Fruit fly (Drosophila melanogaster) whole organism, embryonic: ENCODE data around the gene CG4467.

Experiments
- Adf1 ChIP-seq: fragments of 200-800 bp; sonication (Bioruptor generic); IDR thresholded peaks from 2 replicates; pipeline ENCODE4 v1.3.6; 2022; ENCODE audit warnings: missing biosample characterization, missing genetic modification characterization
- Bteb2 ChIP-seq: fragments of 200-800 bp; sonication (Bioruptor generic); optimal IDR thresholded peaks from 2 replicates; lab custom pipeline; 2016; ENCODE audit warnings: missing biosample characterization, missing genetic modification characterization
- CG10209 ChIP-seq: fragments of 200-800 bp; sonication (Bioruptor generic); optimal IDR thresholded peaks from 3 replicates; lab custom pipeline; 2017; ENCODE audit warnings: missing biosample characterization, mild to moderate bottlenecking, missing genetic modification characterization, missing genetic modification reagents
- CG10321 ChIP-seq: fragments of 200-800 bp; sonication (Bioruptor generic); IDR thresholded peaks from 2 replicates; pipeline ENCODE4 v1.3.6; 2022; ENCODE audit warnings: missing biosample characterization, missing genetic modification characterization
- CG10431 ChIP-seq: fragments of 200-800 bp; sonication (Bioruptor generic); optimal IDR thresholded peaks from 3 replicates; lab custom pipeline; 2018; ENCODE audit warnings: missing biosample characterization, mild to moderate bottlenecking, missing genetic modification characterization
- CG11456 ChIP-seq: fragments of 200-800 bp; sonication (Bioruptor generic); IDR thresholded peaks from 3 replicates; pipeline ENCODE4 v1.3.6; 2022; ENCODE audit warnings: missing biosample characterization, missing genetic modification characterization
- CG11723 ChIP-seq: fragments of 200-800 bp; sonication (Bioruptor generic); optimal IDR thresholded peaks from 2 replicates; lab custom pipeline; 2017; ENCODE audit warnings: missing biosample characterization, mild to moderate bottlenecking, missing genetic modification characterization
- CG12659 ChIP-seq: fragments of 200-800 bp; sonication (Bioruptor generic); optimal IDR thresholded peaks from 3 replicates; lab custom pipeline; 2017; ENCODE audit warnings: mild to moderate bottlenecking, missing biosample characterization, missing genetic modification reagents, missing genetic modification characterization
- CG18262 ChIP-seq: fragments of 200-800 bp; optimal IDR thresholded peaks from 3 replicates; lab custom pipeline; 2019; ENCODE audit warnings: missing biosample characterization, mild to moderate bottlenecking, missing genetic modification characterization, moderate library complexity
- CG30431 ChIP-seq: fragments of 200-800 bp; sonication (Bioruptor generic); optimal IDR thresholded peaks from 2 replicates; lab custom pipeline; 2017; ENCODE audit warnings: missing biosample characterization, missing genetic modification characterization
- CG3163 ChIP-seq: fragments of 200-800 bp; sonication (Bioruptor generic); optimal IDR thresholded peaks from 3 replicates; lab custom pipeline; 2016; ENCODE audit warnings: missing biosample characterization, missing genetic modification characterization
- CG32532 ChIP-seq: fragments of 200-800 bp; sonication (Bioruptor generic); IDR thresholded peaks from 2 replicates; pipeline ENCODE4 v1.3.6; 2022; ENCODE audit warnings: missing biosample characterization, missing genetic modification characterization
- CG34224 ChIP-seq: fragments of 200-800 bp; sonication (Bioruptor generic); IDR thresholded peaks from 3 replicates; pipeline ENCODE4 v1.3.6; 2022; ENCODE audit warnings: missing biosample characterization, missing genetic modification characterization; ENCODE audit not compliant: partially characterized antibody
- CG6813 ChIP-seq: fragments of 200-800 bp; sonication (Bioruptor generic); optimal IDR thresholded peaks from 2 replicates; lab custom pipeline; 2017; ENCODE audit warnings: missing biosample characterization, missing genetic modification characterization, mild to moderate bottlenecking, moderate library complexity, missing genetic modification reagents
- CG6854 ChIP-seq: fragments of 200-800 bp; sonication (Bioruptor generic); optimal IDR thresholded peaks from 3 replicates; lab custom pipeline; 2017; ENCODE audit warnings: missing biosample characterization, mild to moderate bottlenecking, missing genetic modification characterization
- CG7963 ChIP-seq: fragments of 200-800 bp; sonication (Bioruptor generic); IDR thresholded peaks from 3 replicates; pipeline ENCODE4 v1.3.6; 2022; ENCODE audit warnings: missing biosample characterization, missing genetic modification characterization; ENCODE audit not compliant: partially characterized antibody
- CG9932 ChIP-seq: fragments of 200-800 bp; sonication (Bioruptor generic); IDR thresholded peaks from 2 replicates; pipeline ENCODE4 v1.3.6; 2022; ENCODE audit warnings: missing biosample characterization, missing genetic modification characterization
- Dbx ChIP-seq: fragments of 200-800 bp; sonication (Bioruptor generic); IDR thresholded peaks from 3 replicates; pipeline ENCODE4 v1.3.6; 2022; ENCODE audit warnings: missing biosample characterization, missing genetic modification characterization
- Fer3 ChIP-seq: fragments of 200-800 bp; sonication (Bioruptor generic); optimal IDR thresholded peaks from 2 replicates; lab custom pipeline; 2018; ENCODE audit warnings: missing biosample characterization, mild to moderate bottlenecking, missing genetic modification characterization, moderate library complexity
- HLH54F ChIP-seq: fragments of 200-800 bp; sonication (Bioruptor generic); optimal IDR thresholded peaks from 3 replicates; lab custom pipeline; 2016; ENCODE audit warnings: missing biosample characterization, missing genetic modification characterization
- HLHmδ ChIP-seq: fragments of 200-800 bp; sonication (Bioruptor generic); optimal IDR thresholded peaks from 2 replicates; lab custom pipeline; 2018; ENCODE audit warnings: missing biosample characterization, mild to moderate bottlenecking, missing genetic modification characterization, moderate library complexity
- HmgZ ChIP-seq: fragments of 200-800 bp; sonication (Bioruptor generic); optimal IDR thresholded peaks from 2 replicates; lab custom pipeline; 2018; ENCODE audit warnings: missing biosample characterization, mild to moderate bottlenecking, missing genetic modification characterization
- Rfx ChIP-seq: fragments of 200-800 bp; sonication (Bioruptor generic); IDR thresholded peaks from 2 replicates; pipeline ENCODE4 v1.3.6; 2022; ENCODE audit warnings: missing biosample characterization, missing genetic modification characterization
- Sox102F ChIP-seq: fragments of 200-800 bp; sonication (Bioruptor generic); optimal IDR thresholded peaks from 2 replicates; lab custom pipeline; 2018; ENCODE audit warnings: missing biosample characterization, mild to moderate bottlenecking, missing genetic modification characterization, moderate library complexity
- Spps ChIP-seq: fragments of 200-800 bp; sonication (Bioruptor generic); optimal IDR thresholded peaks from 2 replicates; lab custom pipeline; 2018; ENCODE audit warnings: missing biosample characterization, mild to moderate bottlenecking, missing genetic modification characterization
- en ChIP-seq: fragments of 200-800 bp; sonication (Bioruptor generic); optimal IDR thresholded peaks from 2 replicates; lab custom pipeline; 2016; ENCODE audit warnings: missing biosample characterization, missing genetic modification characterization
- eve ChIP-seq, 2 experiments: fragments of >200 bp; optimal IDR thresholded peaks; 2 replicates each; lab custom pipeline; 2017; ENCODE audit warnings: missing biosample characterization in 2 of 2, missing genetic modification characterization in 2 of 2
- eyg ChIP-seq: fragments of 200-800 bp; sonication (Bioruptor generic); optimal IDR thresholded peaks from 3 replicates; lab custom pipeline; 2016; ENCODE audit warnings: missing biosample characterization, missing genetic modification characterization
- fru ChIP-seq: fragments of >200 bp; optimal IDR thresholded peaks from 2 replicates; lab custom pipeline; 2017
- gem ChIP-seq: fragments of 200-800 bp; sonication (Bioruptor generic); optimal IDR thresholded peaks from 2 replicates; lab custom pipeline; 2019; ENCODE audit warnings: missing biosample characterization, mild to moderate bottlenecking, missing genetic modification characterization, moderate library complexity
- grn ChIP-seq: fragments of 200-800 bp; sonication (Bioruptor generic); optimal IDR thresholded peaks from 3 replicates; lab custom pipeline; 2017; ENCODE audit warnings: missing biosample characterization, missing genetic modification characterization
- ham ChIP-seq: fragments of 200-800 bp; sonication (Bioruptor generic); IDR thresholded peaks from 2 replicates; pipeline ENCODE4 v1.3.6; 2022; ENCODE audit warnings: missing biosample characterization, missing genetic modification characterization
- her ChIP-seq: fragments of 200-800 bp; sonication (Bioruptor generic); optimal IDR thresholded peaks from 2 replicates; lab custom pipeline; 2016; ENCODE audit warnings: missing biosample characterization, missing genetic modification characterization
- ind ChIP-seq: fragments of 200-800 bp; sonication (Bioruptor generic); optimal IDR thresholded peaks from 3 replicates; lab custom pipeline; 2016; ENCODE audit warnings: missing biosample characterization, missing genetic modification characterization
- ken ChIP-seq: fragments of 200-800 bp; sonication (Bioruptor generic); IDR thresholded peaks from 3 replicates; pipeline ENCODE4 v1.3.6; 2022; ENCODE audit warnings: missing biosample characterization, missing genetic modification characterization
- lmd ChIP-seq: fragments of 200-800 bp; sonication (Bioruptor generic); IDR thresholded peaks from 2 replicates; pipeline ENCODE4 v1.3.6; 2022; ENCODE audit warnings: missing biosample characterization, missing genetic modification characterization
- mam ChIP-seq: fragments of 200-800 bp; sonication (Bioruptor generic); optimal IDR thresholded peaks from 3 replicates; lab custom pipeline; 2016; ENCODE audit warnings: missing biosample characterization, missing genetic modification characterization
- mirr ChIP-seq: fragments of 200-800 bp; sonication (Bioruptor generic); optimal IDR thresholded peaks from 3 replicates; lab custom pipeline; 2018; ENCODE audit warnings: missing biosample characterization, mild to moderate bottlenecking, missing genetic modification characterization
- pb ChIP-seq: fragments of 200-800 bp; sonication (Bioruptor generic); optimal IDR thresholded peaks from 3 replicates; lab custom pipeline; 2016; ENCODE audit warnings: missing biosample characterization, missing genetic modification characterization
- pnt ChIP-seq: fragments of 200-800 bp; sonication (Bioruptor generic); optimal IDR thresholded peaks from 3 replicates; lab custom pipeline; 2016; ENCODE audit warnings: missing biosample characterization, missing genetic modification characterization
- ranshi ChIP-seq: fragments of 200-800 bp; sonication (Bioruptor generic); IDR thresholded peaks from 2 replicates; pipeline ENCODE4 v1.3.6; 2022; ENCODE audit warnings: missing biosample characterization, missing genetic modification characterization
- repo ChIP-seq: fragments of 200-800 bp; sonication (Bioruptor generic); optimal IDR thresholded peaks from 2 replicates; lab custom pipeline; 2016; ENCODE audit warnings: missing biosample characterization, missing genetic modification characterization
- salm ChIP-seq: fragments of 200-800 bp; sonication (Bioruptor generic); optimal IDR thresholded peaks from 2 replicates; lab custom pipeline; 2018; ENCODE audit warnings: missing biosample characterization, mild to moderate bottlenecking, missing genetic modification characterization
- schlank ChIP-seq: fragments of 200-800 bp; sonication (Bioruptor generic); optimal IDR thresholded peaks from 2 replicates; lab custom pipeline; 2018; ENCODE audit warnings: missing biosample characterization, mild to moderate bottlenecking, missing genetic modification characterization
- sd ChIP-seq: fragments of 200-800 bp; sonication (Bioruptor generic); optimal IDR thresholded peaks from 3 replicates; lab custom pipeline; 2018; ENCODE audit warnings: missing biosample characterization, mild to moderate bottlenecking, missing genetic modification characterization, moderate library complexity
- sens-2 ChIP-seq: fragments of 200-800 bp; sonication (Bioruptor generic); IDR thresholded peaks from 2 replicates; pipeline ENCODE4 v1.3.6; 2022; ENCODE audit warnings: missing biosample characterization, missing genetic modification characterization
- sqz ChIP-seq: fragments of 200-800 bp; sonication (Bioruptor generic); optimal IDR thresholded peaks from 3 replicates; lab custom pipeline; 2018; ENCODE audit warnings: missing biosample characterization, mild to moderate bottlenecking, missing genetic modification characterization
- ssp ChIP-seq: fragments of 200-800 bp; sonication (Bioruptor generic); IDR thresholded peaks from 2 replicates; pipeline ENCODE4 v1.3.6; 2022; ENCODE audit warnings: missing biosample characterization, missing genetic modification characterization
- sug ChIP-seq: fragments of 200-800 bp; optimal IDR thresholded peaks from 2 replicates; lab custom pipeline; 2019; ENCODE audit warnings: missing biosample characterization, mild to moderate bottlenecking, missing genetic modification characterization, moderate library complexity
- unc-4 ChIP-seq: fragments of 200-800 bp; sonication (Bioruptor generic); IDR thresholded peaks from 2 replicates; pipeline ENCODE4 v1.3.6; 2022; ENCODE audit warnings: missing biosample characterization, missing genetic modification characterization; ENCODE audit not compliant: partially characterized antibody
- vvl ChIP-seq: fragments of 200-800 bp; sonication (Bioruptor generic); IDR thresholded peaks from 2 replicates; pipeline ENCODE4 v1.3.6; 2022; ENCODE audit warnings: missing biosample characterization, missing genetic modification characterization

Gene CG4467

dm6 chr3R:23228605-23229264 lies 20.0 kb downstream of the CG4467 start (continued):
- TF ChIP-seq her (GFP tag; lab: Kevin White, UChicago) (peak; percentile 42), CG3163 (GFP tag; lab: Kevin White, UChicago) (peak; percentile 62), CG7963 (GFP tag; lab: Robert Waterston, UW) (no peak), ham (no peak), CG10209 (GFP tag; lab: Kevin White, UChicago) (no peak), CG6854 (GFP tag; lab: Kevin White, UChicago) (peak; percentile 13), mam (GFP tag; lab: Kevin White, UChicago) (peak; percentile 53), fru (lab: Kevin White, UChicago) (no peak), unc-4 (GFP tag; lab: Robert Waterston, UW) (no peak), sqz (GFP tag; lab: Kevin White, UChicago) (no peak), Fer3 (tag; lab: Kevin White, UChicago) (peak; percentile 55), ind (GFP tag; lab: Kevin White, UChicago) (peak; percentile 43), sug (peak; percentile 72), schlank (tag; lab: Kevin White, UChicago) (peak; percentile 15), gem (peak; percentile 36), Rfx (GFP tag; lab: Robert Waterston, UW) (peak; percentile 70), CG34224 (GFP tag; lab: Robert Waterston, UW) (no peak), CG11456 (GFP tag; lab: Robert Waterston, UW) (0 out of 3 replicates have a peak, but pooled peaks have one; percentile 35), vvl (peak; percentile 71; the same call in 1 of the 2 replicates), Adf1 (GFP tag; lab: Robert Waterston, UW) (peak; percentile 27; the same call in 1 of the 2 replicates), mirr (peak; percentile 93), sd (tag; lab: Kevin White, UChicago) (peak; percentile 34), CG9932 (GFP tag; lab: Robert Waterston, UW) (peak; percentile 65), Spps (tag; lab: Kevin White, UChicago) (no peak), CG18262 (tag; lab: Kevin White, UChicago) (no peak), Dbx (GFP tag; lab: Robert Waterston, UW) (0 out of 3 replicates have a peak, but pooled peaks have one; percentile 45), ken (no peak), HLHmδ (GFP tag; lab: Kevin White, UChicago) (no peak), eve (GFP tag; optimal IDR thresholded peaks at IDR 0.05; lab: Kevin White, UChicago) (no peak), CG12659 (GFP tag; lab: Kevin White, UChicago) (no peak), CG10321 (GFP tag; lab: Robert Waterston, UW) (no peak), lmd (GFP tag; lab: Robert Waterston, UW) (no peak), Bteb2 (GFP tag; lab: Kevin White, UChicago) (no peak), Sox102F (GFP tag; lab: Kevin White, UChicago) (no peak), sens-2 (GFP tag; lab: Robert Waterston, UW) (no peak), CG6813 (GFP tag; lab: Kevin White, UChicago) (no peak), CG11723 (GFP tag; lab: Kevin White, UChicago) (no peak), pb (GFP tag; lab: Kevin White, UChicago) (no peak), salm (tag; lab: Kevin White, UChicago) (no peak), pnt (no peak), ssp (GFP tag; lab: Robert Waterston, UW) (no peak), CG30431 (GFP tag; lab: Kevin White, UChicago) (no peak), grn (GFP tag; lab: Kevin White, UChicago) (peak; percentile 18), HmgZ (tag; lab: Kevin White, UChicago) (peak; percentile 10), ranshi (GFP tag; lab: Robert Waterston, UW) (0 out of 2 replicates have a peak, but pooled peaks have one; percentile 18), eyg (GFP tag; lab: Kevin White, UChicago) (peak; percentile 17), HLH54F (GFP tag; lab: Kevin White, UChicago) (peak; percentile 41), repo (GFP tag; lab: Kevin White, UChicago) (no peak), CG10431 (GFP tag; lab: Kevin White, UChicago) (no peak), en (GFP tag; lab: Kevin White, UChicago) (no peak), CG32532 (GFP tag; lab: Robert Waterston, UW) (peak; percentile 46; the same call in 1 of the 2 replicates)
